Worm (Caenorhabditis elegans) whole organism, L2 larva: ENCODE data around the gene srw-13.

Source experiments
- C34F6.9 ChIP-seq: fragments of 150-350 bp; optimal IDR thresholded peaks from 2 replicates; lab custom pipeline; 2014; ENCODE audit warnings: missing biosample characterization, missing genetic modification characterization
- F13H6.1 ChIP-seq: sonication (generic microtip); optimal IDR thresholded peaks from 2 replicates; lab custom pipeline; 2016; ENCODE audit warnings: missing genetic modification characterization, missing compliant biosample characterization
- R02D3.7 ChIP-seq: fragments of 150-350 bp; optimal IDR thresholded peaks from 2 replicates; lab custom pipeline; 2014; ENCODE audit warnings: missing biosample characterization, missing genetic modification characterization
- ZK546.5 ChIP-seq: sonication (generic microtip); optimal IDR thresholded peaks from 2 replicates; lab custom pipeline; 2017; ENCODE audit warnings: missing biosample characterization, missing genetic modification characterization
- alr-1 ChIP-seq: fragments of 150-350 bp; optimal IDR thresholded peaks from 2 replicates; lab custom pipeline; 2014; ENCODE audit warnings: missing biosample characterization, missing genetic modification characterization
- aly-2 ChIP-seq: fragments of 150-350 bp; optimal IDR thresholded peaks from 2 replicates; lab custom pipeline; 2014; ENCODE audit warnings: missing biosample characterization, missing genetic modification characterization
- ama-1 ChIP-seq: fragments of 150-350 bp; optimal IDR thresholded peaks from 2 replicates; lab custom pipeline; 2018; ENCODE audit warnings: inconsistent platforms
- blmp-1 ChIP-seq: sonication (generic microtip); optimal IDR thresholded peaks from 2 replicates; lab custom pipeline; 2017; ENCODE audit warnings: missing genetic modification characterization, mild to moderate bottlenecking, missing compliant biosample characterization, antibody characterized with exemption, moderate library complexity; ENCODE audit not compliant: insufficient read depth
- ceh-16 ChIP-seq: fragments of 150-350 bp; optimal IDR thresholded peaks from 2 replicates; lab custom pipeline; 2014; ENCODE audit warnings: missing biosample characterization, missing genetic modification characterization
- ceh-82 ChIP-seq: fragments of 150-350 bp; optimal IDR thresholded peaks from 2 replicates; lab custom pipeline; 2014; ENCODE audit warnings: missing biosample characterization, missing genetic modification characterization
- crh-2 ChIP-seq: sonication (generic microtip); optimal IDR thresholded peaks from 2 replicates; lab custom pipeline; 2017; ENCODE audit warnings: missing biosample characterization, missing genetic modification characterization
- dmd-4 ChIP-seq: sonication (generic microtip); optimal IDR thresholded peaks from 2 replicates; lab custom pipeline; 2017; ENCODE audit warnings: missing biosample characterization, missing genetic modification characterization
- egl-27 ChIP-seq: sonication (generic microtip); optimal IDR thresholded peaks from 3 replicates; lab custom pipeline; 2017; ENCODE audit warnings: missing biosample characterization, missing genetic modification reagents, missing genetic modification characterization
- elt-1 ChIP-seq: fragments of 150-350 bp; optimal IDR thresholded peaks from 2 replicates; lab custom pipeline; 2014; ENCODE audit warnings: missing biosample characterization, missing genetic modification characterization
- elt-3 ChIP-seq: sonication (generic microtip); optimal IDR thresholded peaks from 2 replicates; lab custom pipeline; 2017; ENCODE audit warnings: missing biosample characterization, missing genetic modification characterization
- fos-1 ChIP-seq: fragments of 150-350 bp; optimal IDR thresholded peaks from 2 replicates; lab custom pipeline; 2014; ENCODE audit warnings: missing biosample characterization, missing genetic modification characterization
- gmeb-1 ChIP-seq: fragments of 150-350 bp; optimal IDR thresholded peaks from 2 replicates; lab custom pipeline; 2014; ENCODE audit warnings: missing biosample characterization, missing genetic modification characterization
- lin-11 ChIP-seq: fragments of 150-350 bp; sonication (generic microtip); optimal IDR thresholded peaks from 2 replicates; lab custom pipeline; 2014; ENCODE audit warnings: missing biosample characterization, missing genetic modification characterization, inconsistent platforms, mixed read lengths
- lin-13 ChIP-seq: fragments of 150-350 bp; optimal IDR thresholded peaks from 2 replicates; lab custom pipeline; 2014; ENCODE audit warnings: missing biosample characterization, missing genetic modification reagents, missing genetic modification characterization
- lin-39 ChIP-seq: fragments of 150-350 bp; optimal IDR thresholded peaks from 2 replicates; lab custom pipeline; 2014; ENCODE audit warnings: missing biosample characterization, missing genetic modification reagents, missing genetic modification characterization
- lsy-2 ChIP-seq, 2 experiments: fragments of 150-350 bp in 1 of 2; sonication (generic microtip) in 1 of 2; optimal IDR thresholded peaks; 2 replicates each; lab custom pipeline; 2014 to 2017; ENCODE audit warnings: missing biosample characterization in 2 of 2, missing genetic modification characterization in 2 of 2
- mab-5 ChIP-seq: fragments of 150-350 bp; optimal IDR thresholded peaks from 2 replicates; lab custom pipeline; 2014; ENCODE audit warnings: missing biosample characterization, missing genetic modification characterization
- mdl-1 ChIP-seq, 2 experiments: fragments of 150-350 bp in 1 of 2; sonication (generic microtip) in 1 of 2; optimal IDR thresholded peaks; 2 replicates each; lab custom pipeline; 2017; ENCODE audit warnings: missing biosample characterization in 2 of 2, missing genetic modification characterization in 2 of 2
- nhr-129 ChIP-seq: fragments of 150-350 bp; optimal IDR thresholded peaks from 2 replicates; lab custom pipeline; 2014; ENCODE audit warnings: missing biosample characterization, missing genetic modification characterization
- nhr-21 ChIP-seq: fragments of 150-350 bp; optimal IDR thresholded peaks from 2 replicates; lab custom pipeline; 2014; ENCODE audit warnings: missing biosample characterization, missing genetic modification characterization
- nhr-23 ChIP-seq: fragments of 150-350 bp; optimal IDR thresholded peaks from 2 replicates; lab custom pipeline; 2014; ENCODE audit warnings: missing biosample characterization, missing genetic modification reagents, missing genetic modification characterization
- nhr-237 ChIP-seq: fragments of 150-350 bp; optimal IDR thresholded peaks from 2 replicates; lab custom pipeline; 2014; ENCODE audit warnings: missing biosample characterization, missing genetic modification characterization
- nhr-25 ChIP-seq: fragments of 150-350 bp; sonication (generic microtip); optimal IDR thresholded peaks from 3 replicates; lab custom pipeline; 2014; ENCODE audit warnings: missing biosample characterization, missing genetic modification characterization
- nhr-77 ChIP-seq: fragments of 150-350 bp; optimal IDR thresholded peaks from 2 replicates; lab custom pipeline; 2014; ENCODE audit warnings: missing biosample characterization, missing genetic modification characterization
- sem-4 ChIP-seq: fragments of 150-350 bp; optimal IDR thresholded peaks from 2 replicates; lab custom pipeline; 2014; ENCODE audit warnings: missing biosample characterization, missing genetic modification reagents, missing genetic modification characterization
- skn-1 ChIP-seq: sonication (generic microtip); optimal IDR thresholded peaks from 2 replicates; lab custom pipeline; 2017; ENCODE audit warnings: missing biosample characterization, missing genetic modification characterization
- sma-3 ChIP-seq: sonication (generic microtip); optimal IDR thresholded peaks from 2 replicates; lab custom pipeline; 2016; ENCODE audit warnings: missing genetic modification reagents, missing genetic modification characterization, missing compliant biosample characterization
- sma-9 ChIP-seq, 2 experiments: fragments of 150-350 bp in 1 of 2; sonication (generic microtip) in 1 of 2; optimal IDR thresholded peaks; 2 replicates each; lab custom pipeline; 2014 to 2016; ENCODE audit warnings: missing genetic modification characterization in 2 of 2, mild to moderate bottlenecking in 1 of 2, missing biosample characterization in 1 of 2, missing compliant biosample characterization in 1 of 2, missing genetic modification reagents in 1 of 2, moderate library complexity in 1 of 2
- snpc-4 ChIP-seq: fragments of 150-350 bp; optimal IDR thresholded peaks from 2 replicates; lab custom pipeline; 2014; ENCODE audit warnings: missing biosample characterization, missing genetic modification characterization
- unc-55 ChIP-seq: fragments of 150-350 bp; sonication (generic microtip); optimal IDR thresholded peaks from 3 replicates; lab custom pipeline; 2014; ENCODE audit warnings: missing biosample characterization, missing genetic modification reagents, missing genetic modification characterization
- unc-62 ChIP-seq: fragments of 150-350 bp; optimal IDR thresholded peaks from 2 replicates; lab custom pipeline; 2014; ENCODE audit warnings: missing biosample characterization, missing genetic modification reagents, missing genetic modification characterization
- zag-1 ChIP-seq: fragments of 150-350 bp; optimal IDR thresholded peaks from 2 replicates; lab custom pipeline; 2014; ENCODE audit warnings: missing biosample characterization, missing genetic modification characterization
- ztf-11 ChIP-seq: sonication (generic microtip); optimal IDR thresholded peaks from 2 replicates; lab custom pipeline; 2017; ENCODE audit warnings: missing biosample characterization, missing genetic modification characterization
- ztf-4 ChIP-seq: fragments of 150-350 bp; optimal IDR thresholded peaks from 2 replicates; lab custom pipeline; 2014; ENCODE audit warnings: missing biosample characterization, missing genetic modification characterization

Gene srw-13

ce11 chrV:15187083-15188057 is 44.9 kb upstream of the srw-13 start, which contains the start of the genes cyn-7 and bath-36:
cyn-7 (minus strand) TSS chrV:15187378.
bath-36 (plus strand) TSS chrV:15187888.
- TF ChIP-seq lsy-2 (tag; optimal IDR thresholded peaks at IDR 0.05; lab: Kevin White, UChicago) = peak; percentile 71 to 87
- peak; percentile 34 for TF ChIP-seq ztf-4 (tag; lab: Kevin White, UChicago)
- peak; percentile 75 for TF ChIP-seq nhr-25
- TF ChIP-seq gmeb-1 (tag; lab: Kevin White, UChicago) = peak; percentile 86
- TF ChIP-seq lin-13 (GFP tag; lab: Kevin White, UChicago) = peak; percentile 70
- no peak for TF ChIP-seq skn-1
- TF ChIP-seq nhr-21 (tag; lab: Kevin White, UChicago) = peak; percentile 61
- no peak for TF ChIP-seq zag-1 (tag; lab: Kevin White, UChicago)
- peak; percentile 9 for TF ChIP-seq R02D3.7
- TF ChIP-seq aly-2 (tag; lab: Kevin White, UChicago) = no peak
- peak; percentile 78 for TF ChIP-seq F13H6.1 (tag; lab: Kevin White, UChicago)
- peak; percentile 89 for TF ChIP-seq fos-1 (tag; lab: Kevin White, UChicago)
- peak; percentile 70 for TF ChIP-seq egl-27
- peak; percentile 3 for TF ChIP-seq mab-5
- peak; percentile 67 for TF ChIP-seq unc-55 (GFP tag; lab: Kevin White, UChicago)
- peak; percentile 24 for TF ChIP-seq sem-4 (tag; lab: Kevin White, UChicago)
- TF ChIP-seq blmp-1 (tag; lab: Kevin White, UChicago) = peak; percentile 86
- TF ChIP-seq nhr-129 (tag; lab: Kevin White, UChicago) = peak; percentile 71
- TF ChIP-seq mdl-1 (tag; optimal IDR thresholded peaks at IDR 0.05; lab: Kevin White, UChicago) = peak in 1 of 2 experiments; percentile 18
- no peak for TF ChIP-seq nhr-237 (tag; lab: Kevin White, UChicago)
- TF ChIP-seq dmd-4 (tag; lab: Kevin White, UChicago) = no peak
- TF ChIP-seq C34F6.9 (tag; lab: Kevin White, UChicago) = peak; percentile 86
- no peak for TF ChIP-seq ama-1 (lab: Kevin White, UChicago)
- peak; percentile 82 for TF ChIP-seq crh-2 (tag; lab: Kevin White, UChicago)
- no peak for TF ChIP-seq ztf-11 (tag; lab: Kevin White, UChicago)
- TF ChIP-seq snpc-4 (tag; lab: Kevin White, UChicago) = peak; percentile 28
- TF ChIP-seq lin-39 (tag; lab: Kevin White, UChicago) = no peak
- no peak for TF ChIP-seq elt-3 (tag; lab: Kevin White, UChicago)
- TF ChIP-seq sma-3 (GFP tag; lab: Kevin White, UChicago) = peak; percentile 88
- TF ChIP-seq sma-9 (GFP tag; optimal IDR thresholded peaks at IDR 0.05; lab: Kevin White, UChicago) = peak; percentile 72
- no peak for TF ChIP-seq sma-9 (tag; optimal IDR thresholded peaks at IDR 0.05; lab: Kevin White, UChicago)

ce11 chrV:15189567-15189966 is 42.7 kb upstream of the srw-13 start, which contains the start of gene cyn-3:
cyn-3 (plus strand) TSS chrV:15189927.
- TF ChIP-seq sem-4 (tag; lab: Kevin White, UChicago) (peak; percentile 92), nhr-23 (tag; lab: Kevin White, UChicago) (no peak), mab-5 (peak; percentile 81), lin-13 (GFP tag; lab: Kevin White, UChicago) (peak; percentile 93), nhr-129 (tag; lab: Kevin White, UChicago) (peak; percentile 89), R02D3.7 (peak; percentile 41), F13H6.1 (tag; lab: Kevin White, UChicago) (peak; percentile 85), egl-27 (peak; percentile 31), ceh-16 (tag; lab: Kevin White, UChicago) (peak; percentile 59), ztf-4 (tag; lab: Kevin White, UChicago) (peak; percentile 73), sma-3 (GFP tag; lab: Kevin White, UChicago) (peak; percentile 87), skn-1 (no peak), nhr-21 (tag; lab: Kevin White, UChicago) (peak; percentile 85), unc-62 (GFP tag; lab: Kevin White, UChicago) (no peak), aly-2 (tag; lab: Kevin White, UChicago) (no peak), ceh-82 (tag; lab: Kevin White, UChicago) (peak; percentile 38), nhr-77 (tag; lab: Kevin White, UChicago) (peak; percentile 54), lin-11 (tag; lab: Kevin White, UChicago) (peak; percentile 91), gmeb-1 (tag; lab: Kevin White, UChicago) (peak; percentile 99), lin-39 (tag; lab: Kevin White, UChicago) (no peak), blmp-1 (tag; lab: Kevin White, UChicago) (peak; percentile 78), alr-1 (no peak), C34F6.9 (tag; lab: Kevin White, UChicago) (peak; percentile 93), ZK546.5 (tag; lab: Kevin White, UChicago) (peak; percentile 30), snpc-4 (tag; lab: Kevin White, UChicago) (peak; percentile 87), ama-1 (lab: Kevin White, UChicago) (peak; percentile 85), crh-2 (tag; lab: Kevin White, UChicago) (peak; percentile 96), unc-55 (GFP tag; lab: Kevin White, UChicago) (peak; percentile 97), elt-1 (tag; lab: Kevin White, UChicago) (no peak), nhr-25 (peak; percentile 93), sma-9 (GFP tag; optimal IDR thresholded peaks at IDR 0.05; lab: Kevin White, UChicago) (peak; percentile 90), sma-9 (tag; optimal IDR thresholded peaks at IDR 0.05; lab: Kevin White, UChicago) (no peak), fos-1 (tag; lab: Kevin White, UChicago) (peak; percentile 76), zag-1 (tag; lab: Kevin White, UChicago) (peak; percentile 46), lsy-2 (tag; optimal IDR thresholded peaks at IDR 0.05; lab: Kevin White, UChicago) (peak; percentile 82 to 93), nhr-237 (tag; lab: Kevin White, UChicago) (no peak)
